Worm (Caenorhabditis elegans): ENCODE measurements around the gene nhr-21.
"Not testable (repeated sequence)": the region's sequence is repeated elsewhere in the genome, so short reads cannot be mapped to it uniquely, and the experiment has no call there.

DNA sequence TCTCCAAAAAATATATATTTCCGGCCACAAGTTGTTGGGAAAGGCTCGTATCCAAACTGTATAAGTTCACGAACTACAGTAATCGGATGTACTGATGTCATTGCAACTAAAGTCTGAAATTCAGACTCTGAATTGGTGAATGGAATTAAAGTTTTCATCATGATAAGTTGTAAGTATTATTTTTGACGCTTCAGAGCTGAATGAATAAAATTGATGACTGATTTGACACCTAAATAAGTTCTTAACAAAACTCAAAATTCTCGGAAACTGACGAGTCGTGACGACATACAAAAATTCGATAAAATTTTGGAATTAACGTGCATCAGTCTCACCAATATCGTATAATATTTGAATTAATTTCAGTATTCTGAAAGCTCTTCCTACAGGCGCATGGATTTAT is 31.2 kb downstream of the nhr-21 start, which contains the start of gene F43E2.11:
- TF ChIP-seq nhr-129 (tag; optimal IDR thresholded peaks at IDR 0.05); unc-62 (GFP tag; optimal IDR thresholded peaks at IDR 0.05); aly-2 (tag; optimal IDR thresholded peaks at IDR 0.05); nhr-10 (tag; optimal IDR thresholded peaks at IDR 0.05); ztf-11 (tag; optimal IDR thresholded peaks at IDR 0.05); ama-1 (optimal IDR thresholded peaks at IDR 0.05); lin-11 (tag; optimal IDR thresholded peaks at IDR 0.05); egl-27 (tag; optimal IDR thresholded peaks at IDR 0.05); mbf-1 (tag; optimal IDR thresholded peaks at IDR 0.05); elt-1 (tag; optimal IDR thresholded peaks at IDR 0.05): not testable (repeated sequence)
